Worm (Caenorhabditis elegans) whole organism, L1 larva: ENCODE measurements around the gene srw-71.

Experiments
- blmp-1 ChIP-seq: fragments of 150-350 bp; optimal IDR thresholded peaks from 2 replicates; lab custom pipeline; 2014; ENCODE audit warnings: missing biosample characterization, missing genetic modification characterization
- dpl-1 ChIP-seq, 3 experiments: fragments of 150-350 bp in 2 of 3; sonication (generic microtip) in 1 of 3; optimal IDR thresholded peaks; 2 replicates each; lab custom pipeline; 2014 to 2017; ENCODE audit warnings: missing biosample characterization in 3 of 3, missing genetic modification characterization in 3 of 3, missing genetic modification reagents in 3 of 3
- efl-3 ChIP-seq: fragments of 200-800 bp; sonication (Bioruptor generic); optimal IDR thresholded peaks from 2 replicates; lab custom pipeline; 2018; ENCODE audit warnings: mild to moderate bottlenecking, missing genetic modification characterization, missing compliant biosample characterization
- lin-13 ChIP-seq: fragments of 150-350 bp; optimal IDR thresholded peaks from 2 replicates; lab custom pipeline; 2014; ENCODE audit warnings: missing biosample characterization, missing genetic modification reagents, missing genetic modification characterization
- lin-39 ChIP-seq: fragments of 150-350 bp; optimal IDR thresholded peaks from 2 replicates; lab custom pipeline; 2014; ENCODE audit warnings: missing biosample characterization, missing genetic modification reagents, missing genetic modification characterization
- mdl-1 ChIP-seq, 2 experiments: fragments of 150-350 bp; optimal IDR thresholded peaks; 2 replicates each; lab custom pipeline; 2014 to 2017; ENCODE audit warnings: missing biosample characterization in 2 of 2, missing genetic modification characterization in 2 of 2, inconsistent platforms in 1 of 2
- nhr-28 ChIP-seq: fragments of 150-350 bp; optimal IDR thresholded peaks from 2 replicates; lab custom pipeline; 2014; ENCODE audit warnings: missing biosample characterization, missing genetic modification characterization
- pag-3 ChIP-seq: sonication (generic microtip); optimal IDR thresholded peaks from 2 replicates; lab custom pipeline; 2017; ENCODE audit warnings: missing genetic modification characterization, mild to moderate bottlenecking, missing compliant biosample characterization, antibody characterized with exemption, borderline replicate concordance; ENCODE audit not compliant: insufficient read depth
- skn-1 ChIP-seq: fragments of 150-350 bp; optimal IDR thresholded peaks from 2 replicates; lab custom pipeline; 2014; ENCODE audit warnings: missing biosample characterization, missing genetic modification characterization
- unc-130 ChIP-seq: fragments of 150-350 bp; optimal IDR thresholded peaks from 2 replicates; lab custom pipeline; 2017; ENCODE audit warnings: missing biosample characterization, missing genetic modification characterization, inconsistent platforms
- unc-30 ChIP-seq: sonication (generic microtip); optimal IDR thresholded peaks from 2 replicates; lab custom pipeline; 2017; ENCODE audit warnings: missing biosample characterization, missing genetic modification characterization
- vab-15 ChIP-seq: sonication (generic microtip); optimal IDR thresholded peaks from 2 replicates; lab custom pipeline; 2017; ENCODE audit warnings: missing genotype, mild to moderate bottlenecking, missing genetic modification characterization, missing compliant biosample characterization
- zag-1 ChIP-seq: fragments of 150-350 bp; optimal IDR thresholded peaks from 2 replicates; lab custom pipeline; 2014; ENCODE audit warnings: missing biosample characterization, missing genetic modification characterization
- ztf-4 ChIP-seq: fragments of 150-350 bp; optimal IDR thresholded peaks from 2 replicates; lab custom pipeline; 2014; ENCODE audit warnings: missing biosample characterization, missing genetic modification characterization

DNA sequence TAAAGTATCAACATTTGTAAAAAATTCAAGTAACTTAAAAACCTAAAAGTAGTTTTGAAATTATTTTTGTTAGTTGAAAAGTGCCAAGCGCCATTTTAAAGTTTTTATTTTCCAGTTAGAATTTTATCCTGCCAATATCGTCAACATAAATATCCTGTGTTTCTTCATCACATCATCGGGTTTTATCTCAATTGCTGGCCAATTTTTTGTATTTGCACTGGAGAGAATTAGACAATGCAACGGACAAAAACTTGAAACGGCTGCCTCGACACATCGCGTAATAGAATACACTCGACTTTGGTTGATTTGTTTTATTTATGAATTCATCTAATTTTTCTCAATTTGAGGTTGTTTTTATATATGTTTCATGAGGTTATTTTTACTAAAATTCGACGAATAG lies 24.1 kb upstream of the srw-71 start, which contains the start of gene F25E5.2:
- TF ChIP-seq unc-30 (tag; lab: Kevin White, UChicago) (no peak), mdl-1 (tag; optimal IDR thresholded peaks at IDR 0.05; lab: Kevin White, UChicago) (no peak), skn-1 (tag; lab: Kevin White, UChicago) (no peak), vab-15 (no peak), nhr-28 (no peak), zag-1 (tag; lab: Kevin White, UChicago) (no peak), lin-39 (no peak), lin-13 (no peak), efl-3 (GFP tag; lab: Kevin White, UChicago) (no peak), ztf-4 (tag; lab: Kevin White, UChicago) (no peak), blmp-1 (tag; lab: Kevin White, UChicago) (no peak), unc-130 (tag; lab: Kevin White, UChicago) (no peak), pag-3 (tag; lab: Kevin White, UChicago) (no peak), dpl-1 (GFP tag; optimal IDR thresholded peaks at IDR 0.05; lab: Kevin White, UChicago) (no peak)
